Worm (Caenorhabditis elegans): ENCODE measurements around the gene adah-1.
A peak's percentile ranks its signal among the peaks of the same experiment; 100 is the strongest.

Gene adah-1

DNA sequence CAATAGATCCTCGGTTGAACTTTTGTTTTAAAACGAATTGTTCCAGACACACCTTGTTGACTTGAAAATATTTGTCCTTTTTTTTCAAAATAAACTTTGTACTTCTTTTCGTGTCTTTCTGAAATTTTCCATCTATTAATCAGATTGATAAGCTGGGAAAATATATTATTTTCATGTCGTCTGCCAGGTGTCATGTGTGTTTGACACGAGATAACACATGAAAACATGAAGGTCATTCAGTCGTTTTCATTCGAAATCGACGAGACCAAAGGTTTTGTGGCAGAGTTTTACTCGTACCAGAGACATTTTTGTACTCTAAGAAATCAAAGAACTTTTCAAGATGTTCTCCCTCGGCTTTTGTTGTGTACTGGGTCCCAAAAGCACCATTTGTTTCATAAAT lies 3.4 kb upstream of the adah-1 start (continued):
- TF ChIP-seq nhr-23 (tag; optimal IDR thresholded peaks at IDR 0.05), result no peak
- no peak for TF ChIP-seq nhr-77 (tag; optimal IDR thresholded peaks at IDR 0.05)
- no peak for TF ChIP-seq R02D3.7 (tag; optimal IDR thresholded peaks at IDR 0.05)
- TF ChIP-seq ztf-1 (GFP tag; conservative IDR thresholded peaks at IDR 0.05), result no peak
- TF ChIP-seq elt-3 (tag; optimal IDR thresholded peaks at IDR 0.05), result no peak
- TF ChIP-seq unc-62 (GFP tag; optimal IDR thresholded peaks at IDR 0.05), result no peak
- TF ChIP-seq lin-11 (tag; optimal IDR thresholded peaks at IDR 0.05), result no peak
- no peak for TF ChIP-seq dmd-4 (tag; optimal IDR thresholded peaks at IDR 0.05)
- TF ChIP-seq aly-2 (tag; optimal IDR thresholded peaks at IDR 0.05), result no peak
- no peak for TF ChIP-seq Y55F3AM.14 (GFP tag; optimal IDR thresholded peaks at IDR 0.05)
- TF ChIP-seq sma-9 (GFP tag; optimal IDR thresholded peaks at IDR 0.05), result peak; percentile 64
- TF ChIP-seq sma-9 (tag; optimal IDR thresholded peaks at IDR 0.05), result no peak
- TF ChIP-seq zag-1 (tag; optimal IDR thresholded peaks at IDR 0.05), result no peak

DNA sequence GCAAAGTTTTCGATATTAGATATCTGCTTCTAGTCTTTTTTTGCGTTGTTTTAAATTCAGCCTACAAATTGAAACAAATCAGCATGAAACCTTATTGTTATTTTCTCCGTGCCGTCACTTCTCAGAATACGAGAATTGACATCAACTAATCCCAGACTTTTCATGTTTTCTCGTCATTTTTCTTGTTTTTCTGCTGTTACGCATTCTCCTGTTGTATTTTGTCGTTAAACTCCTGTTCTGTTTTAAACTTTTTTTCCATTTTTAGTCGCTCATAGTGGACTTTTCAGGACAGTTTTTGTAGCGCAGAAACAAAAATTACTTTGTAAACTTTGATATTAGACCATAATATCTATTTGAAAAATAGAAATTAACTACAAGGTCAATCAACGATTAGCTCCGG lies 1.8 kb upstream of the adah-1 start:
- TF ChIP-seq unc-39 (tag; optimal IDR thresholded peaks at IDR 0.05) (no peak), sma-9 (GFP tag; optimal IDR thresholded peaks at IDR 0.05) (no peak), sma-9 (tag; optimal IDR thresholded peaks at IDR 0.05) (no peak), C34F6.9 (tag; optimal IDR thresholded peaks at IDR 0.05) (no peak), ceh-16 (tag; optimal IDR thresholded peaks at IDR 0.05) (no peak), gmeb-1 (tag; optimal IDR thresholded peaks at IDR 0.05) (no peak), R02D3.7 (tag; optimal IDR thresholded peaks at IDR 0.05) (no peak), alr-1 (tag; optimal IDR thresholded peaks at IDR 0.05) (no peak), nhr-11 (tag; optimal IDR thresholded peaks at IDR 0.05) (no peak), lin-13 (GFP tag; optimal IDR thresholded peaks at IDR 0.05) (no peak), nhr-23 (tag; optimal IDR thresholded peaks at IDR 0.05) (no peak), crh-2 (tag; optimal IDR thresholded peaks at IDR 0.05) (no peak), unc-55 (GFP tag; optimal IDR thresholded peaks at IDR 0.05) (no peak), mab-5 (tag; optimal IDR thresholded peaks at IDR 0.05) (no peak), fos-1 (tag; optimal IDR thresholded peaks at IDR 0.05) (no peak), ZK546.5 (tag; optimal IDR thresholded peaks at IDR 0.05) (no peak)

DNA sequence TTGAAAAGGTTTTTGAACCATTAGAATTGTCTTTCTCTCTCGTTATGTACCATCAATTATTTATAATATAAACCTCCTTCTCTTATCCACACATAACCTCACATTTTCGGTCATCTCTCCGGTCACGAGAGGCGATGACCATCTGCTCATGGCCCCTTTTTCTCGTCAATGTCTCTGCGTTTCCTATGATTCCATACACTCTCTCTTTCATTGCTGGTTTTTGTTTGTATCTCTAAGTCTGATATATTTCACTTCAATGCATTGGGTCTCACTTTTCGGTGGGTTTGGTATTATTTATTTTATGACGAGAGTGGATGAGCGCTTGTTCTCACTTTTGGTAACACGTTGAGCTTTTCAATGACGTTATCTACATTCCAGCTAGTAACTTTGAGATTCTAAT lies 1.0 kb upstream of the adah-1 start:
- TF ChIP-seq elt-1 (tag; optimal IDR thresholded peaks at IDR 0.05) (no peak), aly-2 (tag; optimal IDR thresholded peaks at IDR 0.05) (no peak), sem-4 (tag; optimal IDR thresholded peaks at IDR 0.05) (peak; percentile 82), ztf-4 (tag; optimal IDR thresholded peaks at IDR 0.05) (peak; percentile 31), mab-5 (tag; optimal IDR thresholded peaks at IDR 0.05) (peak; percentile 70), lin-11 (tag; optimal IDR thresholded peaks at IDR 0.05) (no peak), alr-1 (tag; optimal IDR thresholded peaks at IDR 0.05) (no peak), nhr-10 (tag; optimal IDR thresholded peaks at IDR 0.05) (no peak), nhr-11 (tag; optimal IDR thresholded peaks at IDR 0.05) (no peak), nhr-12 (tag; optimal IDR thresholded peaks at IDR 0.05) (no peak), F13H6.1 (tag; optimal IDR thresholded peaks at IDR 0.05) (peak; percentile 86), gmeb-1 (tag; optimal IDR thresholded peaks at IDR 0.05) (peak; percentile 45), unc-55 (GFP tag; optimal IDR thresholded peaks at IDR 0.05) (peak; percentile 58), ceh-16 (tag; optimal IDR thresholded peaks at IDR 0.05) (no peak), mdl-1 (tag; optimal IDR thresholded peaks at IDR 0.05) (peak; percentile 26 to 37), crh-2 (tag; optimal IDR thresholded peaks at IDR 0.05) (peak; percentile 65), fos-1 (tag; optimal IDR thresholded peaks at IDR 0.05) (peak; percentile 70), mbf-1 (tag; optimal IDR thresholded peaks at IDR 0.05) (no peak), nhr-25 (tag; optimal IDR thresholded peaks at IDR 0.05) (peak; percentile 55), snpc-4 (tag; optimal IDR thresholded peaks at IDR 0.05) (peak; percentile 8), egl-27 (tag; optimal IDR thresholded peaks at IDR 0.05) (peak; percentile 70), skn-1 (tag; optimal IDR thresholded peaks at IDR 0.05) (no peak), nhr-77 (tag; optimal IDR thresholded peaks at IDR 0.05) (no peak), C34F6.9 (tag; optimal IDR thresholded peaks at IDR 0.05) (peak; percentile 85), ama-1 (optimal IDR thresholded peaks at IDR 0.05) (no peak), zag-1 (tag; optimal IDR thresholded peaks at IDR 0.05) (no peak), sma-9 (GFP tag; optimal IDR thresholded peaks at IDR 0.05) (peak; percentile 84), sma-9 (tag; optimal IDR thresholded peaks at IDR 0.05) (no peak), peb-1 (tag; optimal IDR thresholded peaks at IDR 0.05) (no peak), ceh-82 (tag; optimal IDR thresholded peaks at IDR 0.05) (no peak), blmp-1 (tag; optimal IDR thresholded peaks at IDR 0.05; ENCODE audit: insufficient read depth) (peak; percentile 16), ztf-1 (GFP tag; conservative IDR thresholded peaks at IDR 0.05) (no peak), nhr-23 (tag; optimal IDR thresholded peaks at IDR 0.05) (no peak), ztf-11 (tag; optimal IDR thresholded peaks at IDR 0.05) (no peak), Y55F3AM.14 (GFP tag; optimal IDR thresholded peaks at IDR 0.05) (no peak), nhr-129 (tag; optimal IDR thresholded peaks at IDR 0.05) (peak; percentile 87), nhr-237 (tag; optimal IDR thresholded peaks at IDR 0.05) (no peak), nhr-6 (tag; optimal IDR thresholded peaks at IDR 0.05) (peak; percentile 39), nhr-21 (tag; optimal IDR thresholded peaks at IDR 0.05) (peak; percentile 45), lin-13 (GFP tag; optimal IDR thresholded peaks at IDR 0.05) (no peak), unc-62 (GFP tag; optimal IDR thresholded peaks at IDR 0.05) (no peak), elt-3 (tag; optimal IDR thresholded peaks at IDR 0.05) (no peak), lin-39 (tag; optimal IDR thresholded peaks at IDR 0.05) (peak; percentile 41), dmd-4 (tag; optimal IDR thresholded peaks at IDR 0.05) (no peak), ZK546.5 (tag; optimal IDR thresholded peaks at IDR 0.05) (no peak), unc-39 (tag; optimal IDR thresholded peaks at IDR 0.05) (no peak), R02D3.7 (tag; optimal IDR thresholded peaks at IDR 0.05) (no peak)

All from whole organism, L2 larva.